Fruit fly (Drosophila melanogaster) whole organism, embryonic: ENCODE data around the gene Cpsf5.

ENCODE experiments used
- Bgb ChIP-seq: fragments of 200-800 bp; sonication (Bioruptor generic); IDR thresholded peaks from 2 replicates; pipeline ENCODE4 v1.3.6; 2022; ENCODE audit warnings: missing biosample characterization, missing genetic modification characterization; ENCODE audit not compliant: partially characterized antibody
- Bteb2 ChIP-seq: fragments of 200-800 bp; sonication (Bioruptor generic); optimal IDR thresholded peaks from 2 replicates; lab custom pipeline; 2016; ENCODE audit warnings: missing biosample characterization, missing genetic modification characterization
- C15 ChIP-seq: fragments of 200-800 bp; sonication (Bioruptor generic); IDR thresholded peaks from 3 replicates; pipeline ENCODE4 v1.3.6; 2022; ENCODE audit warnings: missing biosample characterization, missing genetic modification characterization
- CG11093 ChIP-seq: fragments of 200-800 bp; sonication (Bioruptor generic); IDR thresholded peaks from 3 replicates; pipeline ENCODE4 v1.3.6; 2022; ENCODE audit warnings: missing biosample characterization, missing genetic modification characterization
- CG11247 ChIP-seq: fragments of 200-800 bp; sonication (Bioruptor generic); IDR thresholded peaks from 2 replicates; pipeline ENCODE4 v1.3.6; 2022; ENCODE audit warnings: missing biosample characterization, missing genetic modification characterization
- CG11398 ChIP-seq: fragments of 200-800 bp; sonication (Bioruptor generic); optimal IDR thresholded peaks from 2 replicates; lab custom pipeline; 2016; ENCODE audit warnings: missing biosample characterization, missing genetic modification characterization
- CG11695 ChIP-seq: fragments of 200-800 bp; sonication (Bioruptor generic); IDR thresholded peaks from 3 replicates; pipeline ENCODE4 v1.3.6; 2022; ENCODE audit warnings: missing biosample characterization, missing genetic modification characterization
- CG12104 ChIP-seq: fragments of 200-800 bp; sonication (Bioruptor generic); optimal IDR thresholded peaks from 3 replicates; lab custom pipeline; 2016; ENCODE audit warnings: missing biosample characterization, missing genetic modification characterization
- CG12155 ChIP-seq: fragments of 200-800 bp; sonication (Bioruptor generic); optimal IDR thresholded peaks from 3 replicates; lab custom pipeline; 2016; ENCODE audit warnings: missing biosample characterization, missing genetic modification characterization
- CG12299 ChIP-seq: fragments of 200-800 bp; sonication (Bioruptor generic); optimal IDR thresholded peaks from 2 replicates; lab custom pipeline; 2018; ENCODE audit warnings: missing biosample characterization, mild to moderate bottlenecking, missing genetic modification characterization
- CG13424 ChIP-seq: fragments of 200-800 bp; sonication (Bioruptor generic); optimal IDR thresholded peaks from 2 replicates; lab custom pipeline; 2019; ENCODE audit warnings: missing biosample characterization, mild to moderate bottlenecking, missing genetic modification characterization, moderate library complexity
- CG13624 ChIP-seq: fragments of 200-800 bp; sonication (Bioruptor generic); optimal IDR thresholded peaks from 2 replicates; lab custom pipeline; 2016; ENCODE audit warnings: missing biosample characterization, missing genetic modification characterization
- CG1529 ChIP-seq: fragments of 200-800 bp; sonication (Bioruptor generic); optimal IDR thresholded peaks from 3 replicates; lab custom pipeline; 2018; ENCODE audit warnings: missing biosample characterization, missing genetic modification characterization
- CG17385 ChIP-seq: fragments of 200-800 bp; sonication (Bioruptor generic); optimal IDR thresholded peaks from 3 replicates; lab custom pipeline; 2018; ENCODE audit warnings: missing biosample characterization, mild to moderate bottlenecking, missing genetic modification characterization
- CG2712 ChIP-seq: fragments of 200-800 bp; optimal IDR thresholded peaks from 3 replicates; lab custom pipeline; 2019; ENCODE audit warnings: missing biosample characterization, mild to moderate bottlenecking, missing genetic modification characterization, moderate library complexity
- CG32532 ChIP-seq: fragments of 200-800 bp; sonication (Bioruptor generic); IDR thresholded peaks from 2 replicates; pipeline ENCODE4 v1.3.6; 2022; ENCODE audit warnings: missing biosample characterization, missing genetic modification characterization
- CG32767 ChIP-seq: fragments of 200-800 bp; sonication (Bioruptor generic); IDR thresholded peaks from 2 replicates; pipeline ENCODE4 v1.3.6; 2022; ENCODE audit warnings: missing biosample characterization, missing genetic modification characterization
- CG32772 ChIP-seq: fragments of 200-800 bp; sonication (Bioruptor generic); IDR thresholded peaks from 2 replicates; pipeline ENCODE4 v1.3.6; 2022; ENCODE audit warnings: missing biosample characterization, missing genetic modification characterization
- CG34376 ChIP-seq: fragments of 200-800 bp; sonication (Bioruptor generic); optimal IDR thresholded peaks from 2 replicates; lab custom pipeline; 2018; ENCODE audit warnings: missing biosample characterization, mild to moderate bottlenecking, missing genetic modification characterization
- CG7556 ChIP-seq: fragments of 200-800 bp; sonication (Bioruptor generic); optimal IDR thresholded peaks from 2 replicates; lab custom pipeline; 2017; ENCODE audit warnings: missing biosample characterization, mild to moderate bottlenecking, missing genetic modification characterization
- CG8290 ChIP-seq, 3 experiments: fragments of 200-800 bp; sonication (Bioruptor generic); optimal IDR thresholded peaks; 2 replicates each; lab custom pipeline; 2016 to 2019; ENCODE audit warnings: missing biosample characterization in 3 of 3, missing genetic modification characterization in 3 of 3, mild to moderate bottlenecking in 2 of 3, moderate library complexity in 1 of 3
- CG8359 ChIP-seq: fragments of 200-800 bp; sonication (Bioruptor generic); optimal IDR thresholded peaks from 2 replicates; lab custom pipeline; 2017; ENCODE audit warnings: missing biosample characterization, mild to moderate bottlenecking, missing genetic modification characterization, borderline replicate concordance
- CG8478 ChIP-seq: fragments of >200 bp; optimal IDR thresholded peaks from 2 replicates; lab custom pipeline; 2018
- CG8924 ChIP-seq: fragments of 200-800 bp; optimal IDR thresholded peaks from 3 replicates; lab custom pipeline; 2019; ENCODE audit warnings: missing biosample characterization, mild to moderate bottlenecking, missing genetic modification characterization, moderate library complexity
- CkIIα-i1 ChIP-seq: fragments of 200-800 bp; sonication (Bioruptor generic); IDR thresholded peaks from 2 replicates; pipeline ENCODE4 v1.3.6; 2022; ENCODE audit warnings: missing biosample characterization, missing genetic modification characterization
- CoRest ChIP-seq: fragments of 200-800 bp; sonication (Bioruptor generic); optimal IDR thresholded peaks from 3 replicates; lab custom pipeline; 2018; ENCODE audit warnings: missing biosample characterization, mild to moderate bottlenecking, missing genetic modification characterization, moderate library complexity
- CrebB ChIP-seq: fragments of 200-800 bp; sonication (Bioruptor generic); optimal IDR thresholded peaks from 3 replicates; lab custom pipeline; 2018; ENCODE audit warnings: missing biosample characterization, mild to moderate bottlenecking, missing genetic modification characterization
- Deaf1 ChIP-seq: fragments of 200-800 bp; optimal IDR thresholded peaks from 3 replicates; lab custom pipeline; 2019; ENCODE audit warnings: missing biosample characterization, mild to moderate bottlenecking, missing genetic modification characterization, moderate library complexity
- Doc3 ChIP-seq: fragments of 200-800 bp; sonication (Bioruptor generic); IDR thresholded peaks from 3 replicates; pipeline ENCODE4 v1.3.6; 2022; ENCODE audit warnings: missing biosample characterization, missing genetic modification characterization; ENCODE audit not compliant: partially characterized antibody
- Fer2 ChIP-seq: fragments of 200-800 bp; sonication (Bioruptor generic); optimal IDR thresholded peaks from 2 replicates; lab custom pipeline; 2018; ENCODE audit warnings: missing biosample characterization, mild to moderate bottlenecking, missing genetic modification characterization, moderate library complexity
- Hmr ChIP-seq: fragments of 200-800 bp; sonication (Bioruptor generic); optimal IDR thresholded peaks from 3 replicates; lab custom pipeline; 2017; ENCODE audit warnings: mild to moderate bottlenecking, missing biosample characterization, missing genetic modification reagents, missing genetic modification characterization
- MBD-R2 ChIP-seq: fragments of 200-800 bp; sonication (Bioruptor generic); IDR thresholded peaks from 2 replicates; pipeline ENCODE4 v1.3.6; 2022; ENCODE audit warnings: missing biosample characterization, missing genetic modification characterization
- Spps ChIP-seq: fragments of 200-800 bp; sonication (Bioruptor generic); optimal IDR thresholded peaks from 2 replicates; lab custom pipeline; 2018; ENCODE audit warnings: missing biosample characterization, mild to moderate bottlenecking, missing genetic modification characterization
- ase ChIP-seq: fragments of 200-800 bp; sonication (Bioruptor generic); IDR thresholded peaks from 3 replicates; pipeline ENCODE4 v1.3.6; 2022; ENCODE audit warnings: missing biosample characterization, missing genetic modification characterization
- ato ChIP-seq: fragments of 200-800 bp; sonication (Bioruptor generic); IDR thresholded peaks from 2 replicates; pipeline ENCODE4 v1.3.6; 2022; ENCODE audit warnings: missing biosample characterization, missing genetic modification characterization; ENCODE audit not compliant: partially characterized antibody
- caup ChIP-seq: fragments of 200-800 bp; sonication (Bioruptor generic); optimal IDR thresholded peaks from 3 replicates; lab custom pipeline; 2017; ENCODE audit warnings: missing biosample characterization, mild to moderate bottlenecking, missing genetic modification characterization, moderate library complexity; ENCODE audit not compliant: severe bottlenecking
- chn ChIP-seq: fragments of 200-800 bp; sonication (Bioruptor generic); optimal IDR thresholded peaks from 2 replicates; lab custom pipeline; 2016; ENCODE audit warnings: missing biosample characterization, missing genetic modification characterization
- crol ChIP-seq: fragments of 200-800 bp; sonication (Bioruptor generic); IDR thresholded peaks from 2 replicates; pipeline ENCODE4 v1.3.6; 2022; ENCODE audit warnings: missing biosample characterization, missing genetic modification characterization
- nau ChIP-seq: fragments of 200-800 bp; sonication (Bioruptor generic); optimal IDR thresholded peaks from 3 replicates; lab custom pipeline; 2017; ENCODE audit warnings: missing biosample characterization, mild to moderate bottlenecking, missing genetic modification characterization, missing genetic modification reagents
- pan ChIP-seq, 4 experiments: fragments of >200 bp in 3 of 4; fragments of 200-800 bp in 1 of 4; sonication (Bioruptor generic) in 1 of 4; optimal IDR thresholded peaks in 3 of 4; IDR thresholded peaks in 1 of 4; 2 replicates each; pipeline versions ENCODE4 v1.3.6 to Lab custom; 2017 to 2022; ENCODE audit warnings: missing biosample characterization in 2 of 4, missing genetic modification characterization in 2 of 4, mixed read lengths in 1 of 4
- peb ChIP-seq: fragments of 200-800 bp; sonication (Bioruptor generic); IDR thresholded peaks from 2 replicates; pipeline ENCODE4 v1.3.6; 2022; ENCODE audit warnings: missing biosample characterization, missing genetic modification characterization
- phol ChIP-seq: fragments of 200-800 bp; sonication (Bioruptor generic); optimal IDR thresholded peaks from 3 replicates; lab custom pipeline; 2018; ENCODE audit warnings: missing biosample characterization, mild to moderate bottlenecking, missing genetic modification characterization, moderate library complexity
- pita ChIP-seq: fragments of 200-800 bp; sonication (Bioruptor generic); optimal IDR thresholded peaks from 2 replicates; lab custom pipeline; 2017; ENCODE audit warnings: missing biosample characterization, mild to moderate bottlenecking, missing genetic modification characterization
- sc ChIP-seq, 3 experiments: fragments of >200 bp in 2 of 3; fragments of 200-800 bp in 1 of 3; sonication (Bioruptor generic) in 1 of 3; optimal IDR thresholded peaks; 2 replicates in 2 of 3; 3 replicates in 1 of 3; lab custom pipeline; 2017; ENCODE audit warnings: mild to moderate bottlenecking in 1 of 3, missing biosample characterization in 1 of 3, missing genetic modification characterization in 1 of 3, missing genetic modification reagents in 1 of 3
- slou ChIP-seq: fragments of 200-800 bp; sonication (Bioruptor generic); optimal IDR thresholded peaks from 3 replicates; lab custom pipeline; 2016; ENCODE audit warnings: missing biosample characterization, missing genetic modification characterization
- sr ChIP-seq: fragments of 200-800 bp; sonication (Bioruptor generic); IDR thresholded peaks from 3 replicates; pipeline ENCODE4 v1.3.6; 2022; ENCODE audit warnings: missing biosample characterization, missing genetic modification characterization
- tin ChIP-seq: fragments of 200-800 bp; sonication (Bioruptor generic); optimal IDR thresholded peaks from 3 replicates; lab custom pipeline; 2016; ENCODE audit warnings: missing biosample characterization, missing genetic modification characterization
- vvl ChIP-seq: fragments of 200-800 bp; sonication (Bioruptor generic); IDR thresholded peaks from 2 replicates; pipeline ENCODE4 v1.3.6; 2022; ENCODE audit warnings: missing biosample characterization, missing genetic modification characterization
- yki ChIP-seq: fragments of >200 bp; optimal IDR thresholded peaks from 3 replicates; lab custom pipeline; 2018

Cpsf5 gene

dm6 chr3L:9446731-9447238 is 35.9 kb downstream of the Cpsf5 start, which contains the start of gene CG3529 (continued):
- TF ChIP-seq ase = no peak
- TF ChIP-seq CrebB (tag; lab: Kevin White, UChicago) = peak; percentile 3
- TF ChIP-seq Spps (tag; lab: Kevin White, UChicago) = peak; percentile 9
- no peak for TF ChIP-seq CG7556 (GFP tag; lab: Kevin White, UChicago)
- 0 out of 2 replicates have a peak, but pooled peaks have one; percentile 37 for TF ChIP-seq CG32772 (GFP tag; lab: Robert Waterston, UW)
- TF ChIP-seq CoRest (tag; lab: Kevin White, UChicago) = peak; percentile 49
- TF ChIP-seq CG17385 (GFP tag; lab: Kevin White, UChicago) = peak; percentile 49
- TF ChIP-seq Fer2 (tag; lab: Kevin White, UChicago) = no peak
- TF ChIP-seq pita = no peak
- no peak for TF ChIP-seq CG1529 (GFP tag; lab: Kevin White, UChicago)
- no peak for TF ChIP-seq C15
- TF ChIP-seq pan (optimal IDR thresholded peaks at IDR 0.05; lab: Kevin White, UChicago) = no peak
- TF ChIP-seq pan (GFP tag; optimal IDR thresholded peaks at IDR 0.05 in 1 of 2, IDR thresholded peaks at IDR 0.05 in 1 of 2) = no peak
- TF ChIP-seq CG8359 (GFP tag; lab: Kevin White, UChicago) = no peak
- peak; percentile 7 for TF ChIP-seq nau (GFP tag; lab: Kevin White, UChicago)
- TF ChIP-seq sr = peak; percentile 62; the same call in 2 of the 3 replicates
- TF ChIP-seq Bteb2 = peak; percentile 20
- peak; percentile 57 for TF ChIP-seq CG2712 (tag; lab: Kevin White, UChicago)
- no peak for TF ChIP-seq sc (optimal IDR thresholded peaks at IDR 0.05; lab: Kevin White, UChicago)
- no peak for TF ChIP-seq sc (GFP tag; optimal IDR thresholded peaks at IDR 0.05; lab: Kevin White, UChicago)
- TF ChIP-seq MBD-R2 (GFP tag; lab: Robert Waterston, UW) = peak; percentile 53; the same call in 1 of the 2 replicates
- TF ChIP-seq CG8924 (tag; lab: Kevin White, UChicago) = peak; percentile 59
- TF ChIP-seq CkIIα-i1 (GFP tag; lab: Robert Waterston, UW) = no peak
- no peak; the same call in 1 of the 2 replicates for TF ChIP-seq Bgb (GFP tag; lab: Robert Waterston, UW)
- peak; percentile 13 for TF ChIP-seq CG8290 (GFP tag; optimal IDR thresholded peaks at IDR 0.05; lab: Kevin White, UChicago)
- peak; percentile 39 to 42 for TF ChIP-seq CG8290 (tag; optimal IDR thresholded peaks at IDR 0.05; lab: Kevin White, UChicago)
- TF ChIP-seq CG32532 (GFP tag; lab: Robert Waterston, UW) = peak; percentile 47
- TF ChIP-seq Deaf1 (tag; lab: Kevin White, UChicago) = no peak
- peak; percentile 47 for TF ChIP-seq CG13424 (tag; lab: Kevin White, UChicago)
- TF ChIP-seq tin = peak; percentile 3
- no peak for TF ChIP-seq CG12299 (tag; lab: Kevin White, UChicago)
- peak; percentile 48 for TF ChIP-seq Hmr
- no peak for TF ChIP-seq Doc3 (GFP tag; lab: Robert Waterston, UW)
- TF ChIP-seq CG8478 (lab: Kevin White, UChicago) = no peak
- peak; percentile 53 for TF ChIP-seq caup
- TF ChIP-seq chn (GFP tag; lab: Kevin White, UChicago) = peak; percentile 79
- no peak for TF ChIP-seq CG11695
- TF ChIP-seq CG11398 = no peak
- TF ChIP-seq CG13624 (GFP tag; lab: Kevin White, UChicago) = peak; percentile 32
- no peak for TF ChIP-seq yki (lab: Kevin White, UChicago)
- no peak for TF ChIP-seq CG34376
- TF ChIP-seq CG11093 (GFP tag; lab: Robert Waterston, UW) = no peak
- TF ChIP-seq CG11247 (GFP tag; lab: Robert Waterston, UW) = no peak
- no peak for TF ChIP-seq slou (GFP tag; lab: Kevin White, UChicago)
- peak; percentile 89 for TF ChIP-seq crol (GFP tag; lab: Robert Waterston, UW)
- TF ChIP-seq peb = no peak
- no peak for TF ChIP-seq CG12155
- TF ChIP-seq ato (GFP tag; lab: Robert Waterston, UW) = no peak
- TF ChIP-seq phol (tag; lab: Kevin White, UChicago) = peak; percentile 71
- TF ChIP-seq CG12104 (GFP tag; lab: Kevin White, UChicago) = peak; percentile 21
- TF ChIP-seq vvl (GFP tag; lab: Robert Waterston, UW) = peak; percentile 57
- TF ChIP-seq CG32767 (GFP tag; lab: Robert Waterston, UW) = peak; percentile 29; the same call in 1 of the 2 replicates
